Fruit fly (Drosophila melanogaster): ENCODE results near the gene ABCB7.

dm6 chr3L:1618116-1618727, at the start of gene ABCB7, which contains the start of the genes CG13926 and CG33230:
- no peak for TF ChIP-seq CG8478 (optimal IDR thresholded peaks at IDR 0.05)
- no peak for TF ChIP-seq CTCF (optimal IDR thresholded peaks at IDR 0.05)

All from S2 (cell line).